Worm (Caenorhabditis elegans) whole organism, late embryonic: ENCODE results near the gene F01D5.2.

Experiments
- pag-3 ChIP-seq: sonication (generic microtip); optimal IDR thresholded peaks from 2 replicates; lab custom pipeline; 2016; ENCODE audit warnings: missing compliant biosample characterization, missing genetic modification characterization, borderline replicate concordance
- unc-3 ChIP-seq, 2 experiments: fragments of 200-800 bp in 1 of 2; sonication (Bioruptor generic) in 1 of 2; sonication (generic microtip) in 1 of 2; conservative IDR thresholded peaks in 1 of 2; optimal IDR thresholded peaks in 1 of 2; 2 replicates each; pipeline versions ENCODE4 v1.3.6 to Lab custom; 2016 to 2022; ENCODE audit warnings: missing compliant biosample characterization in 2 of 2, missing genetic modification characterization in 2 of 2, missing genetic modification reagents in 1 of 2
- zip-5 ChIP-seq: sonication (generic microtip); optimal IDR thresholded peaks from 2 replicates; lab custom pipeline; 2016; ENCODE audit warnings: missing genetic modification characterization, missing compliant biosample characterization

ce11 chrII:14004770-14005169, 5.9 kb upstream of the F01D5.2 start:
- TF ChIP-seq zip-5 (tag; lab: Kevin White, UChicago) (no peak), pag-3 (tag; lab: Kevin White, UChicago) (no peak), unc-3 (GFP tag; conservative IDR thresholded peaks at IDR 0.05; lab: Robert Waterston, UW) (no peak), unc-3 (tag; optimal IDR thresholded peaks at IDR 0.05; lab: Kevin White, UChicago) (no peak)
